Worm (Caenorhabditis elegans): ENCODE data around the gene K04C1.3.

DNA sequence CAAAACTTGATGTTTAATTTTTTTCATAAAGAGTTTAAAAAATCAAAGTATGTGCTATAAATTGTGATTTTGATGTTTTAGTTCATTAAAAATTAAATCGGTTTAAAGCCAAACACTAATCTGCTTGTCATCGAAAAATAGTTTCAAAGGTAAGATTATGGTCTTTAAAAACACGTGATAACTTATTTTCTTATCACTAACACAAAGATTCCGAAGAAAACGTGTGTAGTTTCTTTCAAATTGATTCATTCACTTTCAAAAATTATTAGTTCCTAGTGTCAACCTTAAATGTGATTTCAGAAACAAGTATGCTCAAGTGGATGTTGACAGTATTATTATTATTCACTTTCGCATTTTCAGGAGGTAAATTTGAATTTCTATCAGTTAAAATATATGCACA is 12.8 kb upstream of the K04C1.3 start, which contains the start of gene E02H4.7:
- TF ChIP-seq flt-1 (GFP tag; IDR thresholded peaks at IDR 0.05) (no peak), klf-2 (GFP tag; conservative IDR thresholded peaks at IDR 0.05) (no peak), ztf-23 (GFP tag; IDR thresholded peaks at IDR 0.05) (no peak), ref-1 (GFP tag; conservative IDR thresholded peaks at IDR 0.05) (no peak), tab-1 (GFP tag; IDR thresholded peaks at IDR 0.05) (no peak)

Data from whole organism, midembryonic.